Worm (Caenorhabditis elegans) whole organism, L1 larva: Measurements from ENCODE around the gene T07A5.7.

Experiments
- ama-1 ChIP-seq: fragments of 150-350 bp; optimal IDR thresholded peaks from 2 replicates; lab custom pipeline; 2014
- ceh-88 ChIP-seq: fragments of 200-800 bp; sonication (Bioruptor generic); IDR thresholded peaks from 2 replicates; pipeline ENCODE4 v1.3.6; 2022; ENCODE audit warnings: missing genetic modification characterization, missing compliant biosample characterization
- dpl-1 ChIP-seq, 3 experiments: fragments of 150-350 bp in 2 of 3; sonication (generic microtip) in 1 of 3; optimal IDR thresholded peaks; 2 replicates each; lab custom pipeline; 2014 to 2017; ENCODE audit warnings: missing biosample characterization in 3 of 3, missing genetic modification characterization in 3 of 3, missing genetic modification reagents in 3 of 3
- elt-2 ChIP-seq: sonication (generic microtip); optimal IDR thresholded peaks from 2 replicates; lab custom pipeline; 2016; ENCODE audit warnings: missing genetic modification characterization, mild to moderate bottlenecking, inconsistent platforms, missing compliant biosample characterization, missing genetic modification reagents
- elt-3 ChIP-seq, 6 experiments: fragments of 150-350 bp in 1 of 6; sonication (generic microtip); optimal IDR thresholded peaks; 2 replicates each; lab custom pipeline; 2017 to 2018; ENCODE audit warnings: missing biosample characterization in 6 of 6, missing genetic modification characterization in 6 of 6, inconsistent platforms in 1 of 6
- lin-39 ChIP-seq: fragments of 150-350 bp; optimal IDR thresholded peaks from 2 replicates; lab custom pipeline; 2014; ENCODE audit warnings: missing biosample characterization, missing genetic modification reagents, missing genetic modification characterization
- mdl-1 ChIP-seq, 2 experiments: fragments of 150-350 bp; optimal IDR thresholded peaks; 2 replicates each; lab custom pipeline; 2014 to 2017; ENCODE audit warnings: missing biosample characterization in 2 of 2, missing genetic modification characterization in 2 of 2, inconsistent platforms in 1 of 2
- nhr-11 ChIP-seq: fragments of 150-350 bp; optimal IDR thresholded peaks from 2 replicates; lab custom pipeline; 2014; ENCODE audit warnings: missing biosample characterization, missing genetic modification characterization
- nhr-237 ChIP-seq: fragments of 150-350 bp; optimal IDR thresholded peaks from 2 replicates; lab custom pipeline; 2014; ENCODE audit warnings: missing biosample characterization, missing genetic modification characterization
- pqm-1 ChIP-seq: sonication (generic microtip); optimal IDR thresholded peaks from 3 replicates; lab custom pipeline; 2017; ENCODE audit warnings: missing biosample characterization, missing genetic modification characterization
- skn-1 ChIP-seq: fragments of 150-350 bp; optimal IDR thresholded peaks from 2 replicates; lab custom pipeline; 2014; ENCODE audit warnings: missing biosample characterization, missing genetic modification characterization
- zag-1 ChIP-seq: fragments of 150-350 bp; optimal IDR thresholded peaks from 2 replicates; lab custom pipeline; 2014; ENCODE audit warnings: missing biosample characterization, missing genetic modification characterization
- ztf-11 ChIP-seq, 2 experiments: sonication (generic microtip); optimal IDR thresholded peaks; 2 replicates each; lab custom pipeline; 2016 to 2017; ENCODE audit warnings: missing genetic modification characterization in 2 of 2, missing biosample characterization in 1 of 2, missing compliant biosample characterization in 1 of 2

DNA sequence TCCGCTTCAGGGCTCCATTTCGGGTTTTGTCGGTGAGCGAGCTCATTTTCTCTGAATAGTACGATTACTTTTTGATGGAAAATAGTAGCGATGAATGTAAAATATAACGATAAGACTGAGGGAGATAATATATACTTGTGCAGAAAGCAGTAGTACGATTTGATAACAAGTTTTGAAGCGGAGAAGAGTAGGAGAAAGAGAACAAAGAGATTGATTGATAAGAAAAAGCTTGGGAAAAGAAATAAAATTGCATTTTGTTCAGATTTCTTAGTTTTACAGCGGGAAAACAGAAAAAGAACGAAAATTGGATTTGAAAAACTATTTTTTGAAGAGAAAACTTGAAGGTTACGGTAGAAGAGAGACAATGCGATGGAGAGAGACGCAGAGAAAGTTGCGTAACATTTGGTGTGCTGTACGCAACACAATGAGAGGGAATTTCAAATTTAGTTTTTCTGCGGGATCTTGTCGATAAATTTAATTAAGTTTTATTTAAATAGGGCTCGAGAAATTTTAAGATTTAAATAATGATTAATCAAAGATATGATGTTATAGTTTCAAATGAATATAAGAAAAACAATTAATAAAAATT, 46.8 kb upstream of the T07A5.7 start, which contains the start of gene umps-1:
- TF ChIP-seq nhr-237 (tag; lab: Kevin White, UChicago) = peak; percentile 58
- no peak for TF ChIP-seq ztf-11 (tag; optimal IDR thresholded peaks at IDR 0.05; lab: Kevin White, UChicago)
- TF ChIP-seq elt-2 (tag; lab: Kevin White, UChicago) = peak; percentile 31
- peak in 1 of 2 experiments; percentile 63 for TF ChIP-seq mdl-1 (tag; optimal IDR thresholded peaks at IDR 0.05; lab: Kevin White, UChicago)
- TF ChIP-seq lin-39 (tag; lab: Kevin White, UChicago) = peak; percentile 71
- no peak for TF ChIP-seq pqm-1 (tag; lab: Kevin White, UChicago)
- TF ChIP-seq ama-1 (lab: Kevin White, UChicago) = peak; percentile 53
- peak; percentile 97 to 99 (median 98) for TF ChIP-seq dpl-1 (GFP tag; optimal IDR thresholded peaks at IDR 0.05; lab: Kevin White, UChicago)
- TF ChIP-seq ceh-88 (GFP tag; lab: Robert Waterston, UW) = no peak
- TF ChIP-seq elt-3 (tag; optimal IDR thresholded peaks at IDR 0.05; lab: Kevin White, UChicago) = peak in 2 of 6 experiments; percentile 79 to 84
- TF ChIP-seq zag-1 (tag; lab: Kevin White, UChicago) = no peak
- no peak for TF ChIP-seq nhr-11
- peak; percentile 66 for TF ChIP-seq skn-1 (tag; lab: Kevin White, UChicago)
